Fruit fly (Drosophila melanogaster) whole organism, embryonic: Measurements from ENCODE around the gene melt.

Source experiments
- ATbp ChIP-seq: fragments of 200-800 bp; sonication (Bioruptor generic); optimal IDR thresholded peaks from 2 replicates; lab custom pipeline; 2017; ENCODE audit warnings: missing biosample characterization, mild to moderate bottlenecking, missing genetic modification characterization, missing genetic modification reagents
- Abd-B ChIP-seq: fragments of 200-800 bp; sonication (Bioruptor generic); optimal IDR thresholded peaks from 2 replicates; lab custom pipeline; 2018; ENCODE audit warnings: missing biosample characterization, mild to moderate bottlenecking, missing genetic modification characterization, moderate library complexity
- Asciz ChIP-seq: fragments of 200-800 bp; sonication (Bioruptor generic); optimal IDR thresholded peaks from 2 replicates; lab custom pipeline; 2017; ENCODE audit warnings: missing biosample characterization, mild to moderate bottlenecking, missing genetic modification characterization, missing genetic modification reagents
- BEAF-32 ChIP-seq: fragments of 200-800 bp; sonication (Bioruptor generic); optimal IDR thresholded peaks from 3 replicates; lab custom pipeline; 2017; ENCODE audit warnings: missing biosample characterization, missing genetic modification characterization, mild to moderate bottlenecking, moderate library complexity, missing genetic modification reagents
- CG10431 ChIP-seq: fragments of 200-800 bp; sonication (Bioruptor generic); optimal IDR thresholded peaks from 3 replicates; lab custom pipeline; 2018; ENCODE audit warnings: missing biosample characterization, mild to moderate bottlenecking, missing genetic modification characterization
- CG11723 ChIP-seq: fragments of 200-800 bp; sonication (Bioruptor generic); optimal IDR thresholded peaks from 2 replicates; lab custom pipeline; 2017; ENCODE audit warnings: missing biosample characterization, mild to moderate bottlenecking, missing genetic modification characterization
- CG12744 ChIP-seq: fragments of 200-800 bp; sonication (Bioruptor generic); optimal IDR thresholded peaks from 2 replicates; lab custom pipeline; 2016; ENCODE audit warnings: missing biosample characterization, missing genetic modification characterization
- CG12769 ChIP-seq: fragments of 200-800 bp; sonication (Bioruptor generic); optimal IDR thresholded peaks from 2 replicates; lab custom pipeline; 2019; ENCODE audit warnings: missing biosample characterization, mild to moderate bottlenecking, missing genetic modification characterization, moderate library complexity
- CG13123 ChIP-seq: fragments of 200-800 bp; sonication (Bioruptor generic); optimal IDR thresholded peaks from 2 replicates; lab custom pipeline; 2016; ENCODE audit warnings: missing biosample characterization, missing genetic modification characterization
- CG13287 ChIP-seq: fragments of 200-800 bp; sonication (Bioruptor generic); IDR thresholded peaks from 2 replicates; pipeline ENCODE4 v1.3.6; 2022; ENCODE audit warnings: missing biosample characterization, missing genetic modification characterization; ENCODE audit not compliant: partially characterized antibody
- CG13775 ChIP-seq: fragments of 200-800 bp; sonication (Bioruptor generic); optimal IDR thresholded peaks from 3 replicates; lab custom pipeline; 2017; ENCODE audit warnings: missing biosample characterization, mild to moderate bottlenecking, missing genetic modification characterization
- CG14441 ChIP-seq: fragments of 200-800 bp; sonication (Bioruptor generic); IDR thresholded peaks from 2 replicates; pipeline ENCODE4 v1.3.6; 2022; ENCODE audit warnings: missing biosample characterization, missing genetic modification characterization
- CG2120 ChIP-seq: fragments of 200-800 bp; sonication (Bioruptor generic); optimal IDR thresholded peaks from 3 replicates; lab custom pipeline; 2016; ENCODE audit warnings: missing biosample characterization, missing genetic modification characterization
- CG2678 ChIP-seq: fragments of 200-800 bp; sonication (Bioruptor generic); optimal IDR thresholded peaks from 3 replicates; lab custom pipeline; 2019; ENCODE audit warnings: missing biosample characterization, mild to moderate bottlenecking, missing genetic modification characterization, moderate library complexity
- CG31224 ChIP-seq: fragments of 200-800 bp; sonication (Bioruptor generic); IDR thresholded peaks from 2 replicates; pipeline ENCODE4 v1.3.6; 2022; ENCODE audit warnings: missing biosample characterization, missing genetic modification characterization
- CG31365 ChIP-seq: fragments of 200-800 bp; sonication (Bioruptor generic); optimal IDR thresholded peaks from 2 replicates; lab custom pipeline; 2018; ENCODE audit warnings: missing biosample characterization, mild to moderate bottlenecking, missing genetic modification characterization
- CG3407 ChIP-seq: fragments of 200-800 bp; sonication (Bioruptor generic); optimal IDR thresholded peaks from 2 replicates; lab custom pipeline; 2018; ENCODE audit warnings: missing biosample characterization, mild to moderate bottlenecking, missing genetic modification characterization
- CG4360 ChIP-seq: fragments of 200-800 bp; sonication (Bioruptor generic); IDR thresholded peaks from 2 replicates; pipeline ENCODE4 v1.3.6; 2022; ENCODE audit warnings: missing biosample characterization, missing genetic modification characterization
- CG4617 ChIP-seq: fragments of 200-800 bp; sonication (Bioruptor generic); optimal IDR thresholded peaks from 3 replicates; lab custom pipeline; 2016; ENCODE audit warnings: missing biosample characterization, missing genetic modification characterization, borderline replicate concordance
- CG6175 ChIP-seq: fragments of 200-800 bp; sonication (Bioruptor generic); IDR thresholded peaks from 3 replicates; pipeline ENCODE4 v1.3.6; 2022; ENCODE audit warnings: missing biosample characterization, missing genetic modification characterization
- CG7963 ChIP-seq: fragments of 200-800 bp; sonication (Bioruptor generic); IDR thresholded peaks from 3 replicates; pipeline ENCODE4 v1.3.6; 2022; ENCODE audit warnings: missing biosample characterization, missing genetic modification characterization; ENCODE audit not compliant: partially characterized antibody
- D19A ChIP-seq: fragments of 200-800 bp; optimal IDR thresholded peaks from 3 replicates; lab custom pipeline; 2019; ENCODE audit warnings: missing biosample characterization, mild to moderate bottlenecking, missing genetic modification characterization, moderate library complexity
- Dfd ChIP-seq, 2 experiments: fragments of >200 bp; optimal IDR thresholded peaks; 2 replicates each; lab custom pipeline; 2017; ENCODE audit warnings: missing biosample characterization in 2 of 2, missing genetic modification characterization in 2 of 2
- Ets65A ChIP-seq: fragments of 200-800 bp; sonication (Bioruptor generic); peaks from one replicate; lab custom pipeline; 2016; ENCODE audit warnings: missing biosample characterization, missing genetic modification characterization
- Gsc ChIP-seq: fragments of 200-800 bp; sonication (Bioruptor generic); IDR thresholded peaks from 2 replicates; pipeline ENCODE4 v1.3.6; 2022; ENCODE audit warnings: missing biosample characterization, missing genetic modification characterization
- HLHmδ ChIP-seq: fragments of 200-800 bp; sonication (Bioruptor generic); optimal IDR thresholded peaks from 2 replicates; lab custom pipeline; 2018; ENCODE audit warnings: missing biosample characterization, mild to moderate bottlenecking, missing genetic modification characterization, moderate library complexity
- Hr51 ChIP-seq, 2 experiments: fragments of 200-800 bp; sonication (Bioruptor generic); optimal IDR thresholded peaks; 2 replicates in 1 of 2; 3 replicates in 1 of 2; lab custom pipeline; 2016 to 2018; ENCODE audit warnings: missing biosample characterization in 2 of 2, missing genetic modification characterization in 2 of 2, mild to moderate bottlenecking in 1 of 2, moderate library complexity in 1 of 2
- Mad ChIP-seq: fragments of 200-800 bp; sonication (Bioruptor generic); optimal IDR thresholded peaks from 2 replicates; lab custom pipeline; 2016; ENCODE audit warnings: missing biosample characterization, missing genetic modification characterization
- NC2α ChIP-seq: fragments of 200-800 bp; sonication (Bioruptor generic); optimal IDR thresholded peaks from 2 replicates; lab custom pipeline; 2016; ENCODE audit warnings: missing biosample characterization, missing genetic modification characterization
- Nf-YC ChIP-seq: fragments of 200-800 bp; optimal IDR thresholded peaks from 3 replicates; lab custom pipeline; 2019; ENCODE audit warnings: missing biosample characterization, mild to moderate bottlenecking, missing genetic modification characterization, moderate library complexity
- ash1 ChIP-seq: fragments of 200-800 bp; sonication (Bioruptor generic); optimal IDR thresholded peaks from 2 replicates; lab custom pipeline; 2018; ENCODE audit warnings: missing biosample characterization, mild to moderate bottlenecking, missing genetic modification characterization
- dan ChIP-seq: fragments of 200-800 bp; sonication (Bioruptor generic); IDR thresholded peaks from 2 replicates; pipeline ENCODE4 v1.3.6; 2022; ENCODE audit warnings: missing biosample characterization, missing genetic modification characterization
- dm ChIP-seq: fragments of 200-800 bp; sonication (Bioruptor generic); optimal IDR thresholded peaks from 3 replicates; lab custom pipeline; 2016; ENCODE audit warnings: missing biosample characterization, missing genetic modification characterization
- gce ChIP-seq: fragments of 200-800 bp; sonication (Bioruptor generic); IDR thresholded peaks from 3 replicates; pipeline ENCODE4 v1.3.6; 2022; ENCODE audit warnings: missing biosample characterization, missing genetic modification characterization
- grau ChIP-seq: fragments of 200-800 bp; optimal IDR thresholded peaks from 3 replicates; lab custom pipeline; 2019; ENCODE audit warnings: missing biosample characterization, mild to moderate bottlenecking, missing genetic modification characterization, moderate library complexity
- kah ChIP-seq: fragments of 200-800 bp; sonication (Bioruptor generic); optimal IDR thresholded peaks from 2 replicates; lab custom pipeline; 2018; ENCODE audit warnings: missing biosample characterization, mild to moderate bottlenecking, missing genetic modification characterization
- maf-S ChIP-seq: fragments of 200-800 bp; sonication (Bioruptor generic); optimal IDR thresholded peaks from 2 replicates; lab custom pipeline; 2016; ENCODE audit warnings: missing biosample characterization, missing genetic modification characterization
- pan ChIP-seq, 4 experiments: fragments of >200 bp in 3 of 4; fragments of 200-800 bp in 1 of 4; sonication (Bioruptor generic) in 1 of 4; optimal IDR thresholded peaks in 3 of 4; IDR thresholded peaks in 1 of 4; 2 replicates each; pipeline versions ENCODE4 v1.3.6 to Lab custom; 2017 to 2022; ENCODE audit warnings: missing biosample characterization in 2 of 4, missing genetic modification characterization in 2 of 4, mixed read lengths in 1 of 4
- pfk ChIP-seq: fragments of 200-800 bp; sonication (Bioruptor generic); optimal IDR thresholded peaks from 2 replicates; lab custom pipeline; 2018; ENCODE audit warnings: missing biosample characterization, mild to moderate bottlenecking, missing genetic modification characterization, moderate library complexity
- row ChIP-seq: fragments of 200-800 bp; sonication (Bioruptor generic); IDR thresholded peaks from 3 replicates; pipeline ENCODE4 v1.3.6; 2022; ENCODE audit warnings: missing biosample characterization, missing genetic modification characterization
- sob ChIP-seq: fragments of 200-800 bp; sonication (Bioruptor generic); IDR thresholded peaks from 2 replicates; pipeline ENCODE4 v1.3.6; 2022; ENCODE audit warnings: missing biosample characterization, missing genetic modification characterization
- sqz ChIP-seq: fragments of 200-800 bp; sonication (Bioruptor generic); optimal IDR thresholded peaks from 3 replicates; lab custom pipeline; 2018; ENCODE audit warnings: missing biosample characterization, mild to moderate bottlenecking, missing genetic modification characterization
- tx ChIP-seq: fragments of 200-800 bp; sonication (Bioruptor generic); optimal IDR thresholded peaks from 2 replicates; lab custom pipeline; 2016; ENCODE audit warnings: missing biosample characterization, missing genetic modification characterization
- zen2 ChIP-seq: fragments of 200-800 bp; sonication (Bioruptor generic); IDR thresholded peaks from 3 replicates; pipeline ENCODE4 v1.3.6; 2022; ENCODE audit warnings: missing biosample characterization, missing genetic modification characterization; ENCODE audit not compliant: partially characterized antibody

Gene melt

dm6 chr3L:7133699-7134655 is at the start of gene melt (continued):
- peak; percentile 20 for TF ChIP-seq CG10431 (GFP tag; lab: Kevin White, UChicago)
- peak; percentile 59 for TF ChIP-seq NC2α (GFP tag; lab: Kevin White, UChicago)
- TF ChIP-seq CG13775 = peak; percentile 91
- no peak for TF ChIP-seq CG7963
- TF ChIP-seq CG13287 (GFP tag; lab: Robert Waterston, UW) = peak; percentile 34; the same call in 1 of the 2 replicates
- TF ChIP-seq kah (GFP tag; lab: Kevin White, UChicago) = peak; percentile 54
- peak; percentile 72 for TF ChIP-seq dm (GFP tag; lab: Kevin White, UChicago)
- peak; percentile 76 for TF ChIP-seq CG31224 (GFP tag; lab: Robert Waterston, UW)

dm6 chr3L:7086093-7086492 is 48.2 kb upstream of the melt start:
- peak; percentile 72 for TF ChIP-seq CG12769 (tag; lab: Kevin White, UChicago)
- no peak for TF ChIP-seq CG6175 (GFP tag; lab: Robert Waterston, UW)
- 0 out of 2 replicates have a peak, but pooled peaks have one; percentile 19 for TF ChIP-seq CG14441 (GFP tag; lab: Robert Waterston, UW)
- peak; percentile 67 for TF ChIP-seq Ets65A (GFP tag; lab: Kevin White, UChicago)

- no peak for TF ChIP-seq CG13123 (GFP tag; lab: Kevin White, UChicago)
- TF ChIP-seq CG3407 = no peak
- no peak for TF ChIP-seq CG31365 (tag; lab: Kevin White, UChicago)
- no peak for TF ChIP-seq CG11723 (GFP tag; lab: Kevin White, UChicago)
- no peak for TF ChIP-seq gce
- TF ChIP-seq zen2 = no peak
- no peak for TF ChIP-seq pan (optimal IDR thresholded peaks at IDR 0.05; lab: Kevin White, UChicago)
- TF ChIP-seq pan (GFP tag; optimal IDR thresholded peaks at IDR 0.05 in 1 of 2, IDR thresholded peaks at IDR 0.05 in 1 of 2) = no peak
- TF ChIP-seq sqz (GFP tag; lab: Kevin White, UChicago) = no peak
- TF ChIP-seq sob (GFP tag; lab: Robert Waterston, UW) = no peak
- no peak for TF ChIP-seq tx (GFP tag; lab: Kevin White, UChicago)
- no peak for TF ChIP-seq Abd-B (GFP tag; lab: Kevin White, UChicago)
- no peak for TF ChIP-seq Mad
- TF ChIP-seq Dfd (GFP tag; optimal IDR thresholded peaks at IDR 0.05; lab: Kevin White, UChicago) = no peak
- TF ChIP-seq Asciz = peak; percentile 24
- no peak for TF ChIP-seq Nf-YC (tag; lab: Kevin White, UChicago)
- no peak for TF ChIP-seq dan (GFP tag; lab: Robert Waterston, UW)
- no peak for TF ChIP-seq Gsc (GFP tag; lab: Robert Waterston, UW)
- peak; percentile 56 for TF ChIP-seq row (GFP tag; lab: Robert Waterston, UW)
- peak; percentile 52 for TF ChIP-seq CG2678 (tag; lab: Kevin White, UChicago)
- TF ChIP-seq CG4617 (GFP tag; lab: Kevin White, UChicago) = no peak
- TF ChIP-seq ATbp = no peak
- TF ChIP-seq CG2120 = no peak
- TF ChIP-seq CG12744 (GFP tag; lab: Kevin White, UChicago) = no peak
- TF ChIP-seq BEAF-32 (GFP tag; lab: Kevin White, UChicago) = no peak
- no peak for TF ChIP-seq CG4360 (GFP tag; lab: Robert Waterston, UW)
- peak; percentile 42 for TF ChIP-seq D19A (tag; lab: Kevin White, UChicago)
- TF ChIP-seq HLHmδ = no peak
- no peak for TF ChIP-seq maf-S (GFP tag; lab: Kevin White, UChicago)
- TF ChIP-seq grau = peak; percentile 17
- no peak for TF ChIP-seq ash1 (GFP tag; lab: Kevin White, UChicago)
- TF ChIP-seq Hr51 (GFP tag; optimal IDR thresholded peaks at IDR 0.05; lab: Kevin White, UChicago) = peak in 1 of 2 experiments; percentile 76
- TF ChIP-seq pfk (GFP tag; lab: Kevin White, UChicago) = no peak
Measured at dm6 chr3L:7086558-7087059, 47.7 kb upstream of the melt start, which contains the start of gene Cpr65Ea. Gene Cpr65Ea, minus strand, starts transcription at chr3L:7086608.
